Worm (Caenorhabditis elegans): ENCODE data around the gene reps-1.
A peak's percentile ranks its signal among the peaks of the same experiment; 100 is the strongest.

Gene reps-1

DNA sequence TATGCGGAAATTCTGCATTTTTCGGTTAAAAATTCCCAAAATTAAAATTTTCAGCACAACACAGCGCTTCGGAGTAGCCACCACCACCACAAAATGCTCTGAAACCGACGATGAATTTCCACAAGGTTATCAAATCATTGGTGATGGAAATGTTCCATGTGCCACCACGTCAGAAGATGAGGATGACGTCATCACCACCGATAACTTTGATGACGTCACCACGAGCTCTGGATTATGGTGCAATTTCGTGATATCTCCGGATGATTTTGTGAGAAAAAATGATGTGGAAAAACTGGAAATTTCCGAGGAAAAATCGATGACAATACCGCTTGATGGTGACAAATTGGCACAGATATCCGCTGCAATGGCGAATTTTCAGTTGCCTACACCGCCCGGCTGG is 2.7 kb upstream of the reps-1 start:
- no peak for TF ChIP-seq C17E4.6 (GFP tag; IDR thresholded peaks at IDR 0.05)
- TF ChIP-seq lag-1 (GFP tag; IDR thresholded peaks at IDR 0.05), result no peak
- no peak for TF ChIP-seq F57A8.1 (GFP tag; optimal IDR thresholded peaks at IDR 0.05)
- no peak for TF ChIP-seq F39B2.1 (GFP tag; IDR thresholded peaks at IDR 0.05)
- no peak for TF ChIP-seq F57C9.4 (tag; optimal IDR thresholded peaks at IDR 0.05)
- TF ChIP-seq ets-4 (GFP tag; optimal IDR thresholded peaks at IDR 0.05), result no peak
- no peak for TF ChIP-seq attf-3 (GFP tag; conservative IDR thresholded peaks at IDR 0.05)
- no peak for TF ChIP-seq ztf-25 (GFP tag; IDR thresholded peaks at IDR 0.05)
- TF ChIP-seq let-526 (GFP tag; IDR thresholded peaks at IDR 0.05), result no peak
- TF ChIP-seq mxl-1 (tag; optimal IDR thresholded peaks at IDR 0.05), result no peak

DNA sequence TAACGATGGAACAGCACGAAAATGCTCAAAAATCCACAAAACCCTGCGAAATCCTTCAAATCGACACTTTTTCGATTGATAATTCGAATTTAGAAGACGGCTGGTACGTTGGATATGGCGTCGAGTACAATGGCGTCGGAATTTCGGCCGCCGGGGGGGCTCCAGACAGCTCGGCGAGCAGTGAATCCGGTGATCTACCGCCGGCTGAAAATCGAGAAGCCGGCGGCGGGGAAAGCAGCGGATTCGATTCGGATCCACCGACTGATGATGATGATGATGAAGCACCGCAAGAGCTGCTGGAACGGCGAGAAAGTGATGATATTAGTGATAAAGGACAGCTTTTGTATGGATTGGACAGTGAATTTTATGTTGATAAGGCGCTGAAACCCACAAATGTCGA is 658 bp upstream of the reps-1 start:
- TF ChIP-seq unc-130 (GFP tag; optimal IDR thresholded peaks at IDR 0.05), result no peak
- TF ChIP-seq egrh-3 (GFP tag; IDR thresholded peaks at IDR 0.05), result peak; percentile 70; the same call in 1 of the 2 replicates
- TF ChIP-seq nhr-90 (tag; optimal IDR thresholded peaks at IDR 0.05), result no peak
- peak; percentile 74 for TF ChIP-seq zfh-2 (GFP tag; conservative IDR thresholded peaks at IDR 0.05)

DNA sequence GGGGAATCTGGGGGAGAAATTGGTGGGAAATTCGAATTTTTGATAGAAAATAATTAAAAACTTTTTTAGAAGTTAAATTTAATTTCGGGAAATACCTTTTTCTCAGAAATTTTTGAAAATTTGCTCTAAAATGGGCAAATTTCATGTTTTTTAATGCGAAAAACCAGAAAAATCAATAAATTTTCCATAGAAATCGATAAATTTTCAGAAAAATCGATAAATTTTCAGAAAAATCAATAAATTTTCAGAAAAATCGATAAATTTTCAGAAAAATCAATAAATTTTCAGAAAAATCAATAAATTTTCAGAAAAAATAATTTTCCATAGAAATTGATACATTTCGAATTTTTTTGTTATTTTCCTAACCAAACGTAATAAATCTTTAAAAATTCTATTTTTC is 4.2 kb downstream of the reps-1 start:
- TF ChIP-seq hsf-1 (GFP tag; IDR thresholded peaks at IDR 0.05), result no peak
- 0 out of 2 replicates have a peak, but pooled peaks have one; percentile 54 for TF ChIP-seq Y53G8AR.9 (GFP tag; conservative IDR thresholded peaks at IDR 0.05)

DNA sequence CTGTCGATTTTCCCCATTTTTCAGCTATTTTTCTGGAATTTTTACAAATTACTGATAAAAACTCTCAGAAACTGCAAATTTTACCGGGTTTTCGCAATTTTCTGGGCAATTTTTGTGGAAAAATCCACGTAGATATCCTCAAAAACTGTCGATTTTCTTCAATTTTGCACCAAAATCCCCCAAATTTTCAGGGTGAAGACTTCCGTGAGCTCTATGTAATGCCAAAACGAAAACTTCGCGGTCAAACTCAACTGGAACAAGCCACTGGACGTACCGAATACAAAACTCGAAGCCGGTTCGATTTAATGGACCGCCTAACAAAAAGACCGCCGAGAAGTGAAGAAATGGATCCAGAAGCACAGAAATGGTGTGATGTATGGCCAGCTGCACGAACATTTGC is 8.6 kb downstream of the reps-1 start:
- TF ChIP-seq rpc-1 (optimal IDR thresholded peaks at IDR 0.05), result no peak
- TF ChIP-seq rpc-1 (tag; optimal IDR thresholded peaks at IDR 0.05), result no peak
- no peak for TF ChIP-seq gei-17 (GFP tag; optimal IDR thresholded peaks at IDR 0.05)
- TF ChIP-seq ceh-79 (tag; optimal IDR thresholded peaks at IDR 0.05), result no peak
- no peak for TF ChIP-seq attf-5 (GFP tag; optimal IDR thresholded peaks at IDR 0.05)
- no peak for TF ChIP-seq nhr-80 (tag; optimal IDR thresholded peaks at IDR 0.05)
- TF ChIP-seq sea-2 (GFP tag; IDR thresholded peaks at IDR 0.05), result no peak
- TF ChIP-seq mel-28 (tag; optimal IDR thresholded peaks at IDR 0.05; ENCODE audit: borderline replicate concordance), result no peak
- TF ChIP-seq ztf-18 (tag; optimal IDR thresholded peaks at IDR 0.05), result no peak
- no peak for TF ChIP-seq egl-44 (GFP tag; IDR thresholded peaks at IDR 0.05)
- no peak for TF ChIP-seq madf-6 (GFP tag; IDR thresholded peaks at IDR 0.05)
- TF ChIP-seq Y79H2A.3 (GFP tag; conservative IDR thresholded peaks at IDR 0.05), result no peak
- no peak for TF ChIP-seq lag-1 (GFP tag; IDR thresholded peaks at IDR 0.05)

DNA sequence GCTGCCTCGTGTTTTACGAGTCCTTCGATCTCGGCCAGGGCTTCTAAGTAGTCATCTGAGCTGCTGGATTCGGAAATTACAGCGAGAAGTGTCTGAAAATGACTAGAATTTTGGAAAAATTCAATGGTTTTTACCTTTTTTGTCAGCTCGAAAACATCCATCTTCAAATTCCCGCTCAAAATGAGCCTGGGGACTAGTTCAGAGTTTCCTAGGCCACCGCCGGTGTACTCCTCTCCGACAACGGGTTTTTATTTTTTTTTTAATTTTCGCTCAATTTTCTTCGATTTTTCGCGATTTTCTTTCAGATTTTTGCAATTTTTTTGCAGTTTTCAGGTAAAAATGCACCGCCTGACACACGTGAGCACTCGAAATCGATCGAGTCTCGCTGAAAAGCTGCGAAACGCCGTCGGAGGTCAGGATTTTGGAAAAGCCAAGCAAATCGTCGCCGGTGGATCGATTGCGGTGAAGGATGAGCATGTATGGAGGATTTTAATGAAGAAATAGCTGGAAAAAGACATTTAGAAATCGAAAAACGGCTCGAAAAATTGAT is 9.2 kb downstream of the reps-1 start, which contains the start of the genes mrps-35 and sws-1:
Gene mrps-35 (plus strand): TSS at position 327 of the 550 bp plus-strand sequence.
Gene sws-1 (minus strand): TSS at position 500 of the 550 bp plus-strand sequence.
- TF ChIP-seq lin-35 (GFP tag; optimal IDR thresholded peaks at IDR 0.05), result peak in 2 of 3 experiments; percentile 25 to 72
- TF ChIP-seq F57C9.4 (tag; optimal IDR thresholded peaks at IDR 0.05), result peak; percentile 37
- no peak for TF ChIP-seq dpff-1 (tag; optimal IDR thresholded peaks at IDR 0.05)
- TF ChIP-seq D2030.7 (GFP tag; IDR thresholded peaks at IDR 0.05), result peak; percentile 68
- peak; percentile 21 for TF ChIP-seq him-1 (tag; optimal IDR thresholded peaks at IDR 0.05)
- TF ChIP-seq bed-2 (GFP tag; IDR thresholded peaks at IDR 0.05), result peak; percentile 78; the same call in 1 of the 2 replicates
- peak; percentile 61; the same call in 1 of the 2 replicates for TF ChIP-seq pbrm-1 (GFP tag; IDR thresholded peaks at IDR 0.05)
- TF ChIP-seq ceh-79 (tag; optimal IDR thresholded peaks at IDR 0.05), result no peak
- no peak for TF ChIP-seq mxl-1 (tag; optimal IDR thresholded peaks at IDR 0.05)
- peak; percentile 58 for TF ChIP-seq unc-130 (GFP tag; optimal IDR thresholded peaks at IDR 0.05)
- TF ChIP-seq lin-40 (tag; optimal IDR thresholded peaks at IDR 0.05), result no peak
- TF ChIP-seq aptf-3 (GFP tag; IDR thresholded peaks at IDR 0.05), result no peak
- TF ChIP-seq ccch-3 (GFP tag; optimal IDR thresholded peaks at IDR 0.05), result no peak
- peak; percentile 27; the same call in 1 of the 2 replicates for TF ChIP-seq ceh-100 (GFP tag; IDR thresholded peaks at IDR 0.05)
- no peak for TF ChIP-seq attf-6 (GFP tag; IDR thresholded peaks at IDR 0.05)
- 0 out of 2 replicates have a peak, but pooled peaks have one; percentile 54 for TF ChIP-seq nfyb-1 (GFP tag; IDR thresholded peaks at IDR 0.05)
- TF ChIP-seq aptf-2 (GFP tag; conservative IDR thresholded peaks at IDR 0.05), result peak; percentile 57; the same call in 1 of the 2 replicates
- TF ChIP-seq lsl-1 (GFP tag; optimal IDR thresholded peaks at IDR 0.05), result peak; percentile 43
- TF ChIP-seq lin-26 (GFP tag; IDR thresholded peaks at IDR 0.05), result no peak
- TF ChIP-seq F57A8.1 (GFP tag; optimal IDR thresholded peaks at IDR 0.05), result no peak

All from whole organism, young adult.